ENCODE assay signal across 4 worm cellular contexts in genomic region chrIII:4223668-4224127, ce11.
TF ChIP-seq lines count a peak whose summit lies in the region.

No protein-coding gene starts in this region.

TF ChIP-seq in whole organism, L2 larva, 48 proteins besides CTCF, POLR2A, EP300 and RAD21 (continues in another document):
- peak; percentile 94 for TF ChIP-seq fos-1 (tag; optimal IDR thresholded peaks at IDR 0.05; lab: Kevin White, UChicago)
- TF ChIP-seq mab-5 (tag; optimal IDR thresholded peaks at IDR 0.05; lab: Kevin White, UChicago): peak; percentile 86
- no peak for TF ChIP-seq nhr-237 (tag; optimal IDR thresholded peaks at IDR 0.05; lab: Kevin White, UChicago)
- peak; percentile 71 for TF ChIP-seq snpc-4 (tag; optimal IDR thresholded peaks at IDR 0.05; lab: Kevin White, UChicago)
- peak; percentile 82 for TF ChIP-seq egl-27 (tag; optimal IDR thresholded peaks at IDR 0.05; lab: Kevin White, UChicago)
- TF ChIP-seq nhr-23 (tag; optimal IDR thresholded peaks at IDR 0.05; lab: Kevin White, UChicago): no peak
- peak; percentile 82 for TF ChIP-seq sem-4 (tag; optimal IDR thresholded peaks at IDR 0.05; lab: Kevin White, UChicago)
- TF ChIP-seq lin-13 (GFP tag; optimal IDR thresholded peaks at IDR 0.05; lab: Kevin White, UChicago): peak; percentile 83
- TF ChIP-seq gmeb-1 (tag; optimal IDR thresholded peaks at IDR 0.05; lab: Kevin White, UChicago): peak; percentile 35
- peak; percentile 96 for TF ChIP-seq C34F6.9 (tag; optimal IDR thresholded peaks at IDR 0.05; lab: Kevin White, UChicago)
- peak; percentile 52 for TF ChIP-seq nhr-21 (tag; optimal IDR thresholded peaks at IDR 0.05; lab: Kevin White, UChicago)
- peak; percentile 11 for TF ChIP-seq nhr-25 (tag; optimal IDR thresholded peaks at IDR 0.05; lab: Kevin White, UChicago)
- TF ChIP-seq Y55F3AM.14 (GFP tag; optimal IDR thresholded peaks at IDR 0.05; lab: Kevin White, UChicago): peak; percentile 52
- no peak for TF ChIP-seq peb-1 (tag; optimal IDR thresholded peaks at IDR 0.05; lab: Kevin White, UChicago)
- peak; percentile 95 for TF ChIP-seq F13H6.1 (tag; optimal IDR thresholded peaks at IDR 0.05; lab: Kevin White, UChicago)
- peak; percentile 84 to 91 for TF ChIP-seq mdl-1 (tag; optimal IDR thresholded peaks at IDR 0.05; lab: Kevin White, UChicago)
- TF ChIP-seq sma-9 (GFP tag; optimal IDR thresholded peaks at IDR 0.05; lab: Kevin White, UChicago): peak; percentile 83
- TF ChIP-seq sma-9 (tag; optimal IDR thresholded peaks at IDR 0.05; lab: Kevin White, UChicago): no peak
- TF ChIP-seq crh-2 (tag; optimal IDR thresholded peaks at IDR 0.05; lab: Kevin White, UChicago): peak; percentile 95
- peak; percentile 70 to 88 for TF ChIP-seq lsy-2 (tag; optimal IDR thresholded peaks at IDR 0.05; lab: Kevin White, UChicago)
- TF ChIP-seq nhr-11 (tag; optimal IDR thresholded peaks at IDR 0.05; lab: Kevin White, UChicago): peak; percentile 42
- TF ChIP-seq ztf-4 (tag; optimal IDR thresholded peaks at IDR 0.05; lab: Kevin White, UChicago): peak; percentile 84
- no peak for TF ChIP-seq ceh-16 (tag; optimal IDR thresholded peaks at IDR 0.05; lab: Kevin White, UChicago)

TF ChIP-seq in whole organism, L4 larva, 104 proteins besides CTCF, POLR2A, EP300 and RAD21 (continues in another document):
- peak; percentile 48 for TF ChIP-seq lin-38 (GFP tag; IDR thresholded peaks at IDR 0.05; lab: Robert Waterston, UW)
- TF ChIP-seq Y75B8A.6 (GFP tag; IDR thresholded peaks at IDR 0.05; lab: Robert Waterston, UW): no peak
- peak; percentile 80 for TF ChIP-seq mes-2 (tag; optimal IDR thresholded peaks at IDR 0.05; lab: Kevin White, UChicago; ENCODE audit: poor library complexity, severe bottlenecking)
- no peak for TF ChIP-seq skn-1 (tag; optimal IDR thresholded peaks at IDR 0.05; lab: Kevin White, UChicago)
- TF ChIP-seq F37D6.2 (tag; optimal IDR thresholded peaks at IDR 0.05; lab: Kevin White, UChicago): peak; percentile 65
- TF ChIP-seq unc-130 (GFP tag; optimal IDR thresholded peaks at IDR 0.05; lab: Kevin White, UChicago): no peak
- TF ChIP-seq vab-7 (GFP tag; IDR thresholded peaks at IDR 0.05; lab: Robert Waterston, UW): no peak
- no peak for TF ChIP-seq zip-2 (tag; optimal IDR thresholded peaks at IDR 0.05; lab: Kevin White, UChicago)
- TF ChIP-seq set-16 (GFP tag; IDR thresholded peaks at IDR 0.05; lab: Robert Waterston, UW): peak; percentile 60
- peak; percentile 89 for TF ChIP-seq dmd-6 (GFP tag; IDR thresholded peaks at IDR 0.05; lab: Robert Waterston, UW)
- TF ChIP-seq F26F4.8 (GFP tag; conservative IDR thresholded peaks at IDR 0.05; lab: Robert Waterston, UW): no peak
- no peak for TF ChIP-seq D1046.2 (GFP tag; IDR thresholded peaks at IDR 0.05; lab: Robert Waterston, UW)
- peak; percentile 91 for TF ChIP-seq ceh-20 (GFP tag; IDR thresholded peaks at IDR 0.05; lab: Robert Waterston, UW)
- TF ChIP-seq lin-29 (GFP tag; IDR thresholded peaks at IDR 0.05; lab: Robert Waterston, UW): no peak
- no peak for TF ChIP-seq aly-2 (tag; optimal IDR thresholded peaks at IDR 0.05; lab: Kevin White, UChicago)
- no peak for TF ChIP-seq nhr-76 (tag; optimal IDR thresholded peaks at IDR 0.05; lab: Kevin White, UChicago)
- no peak for TF ChIP-seq F49E8.2 (tag; optimal IDR thresholded peaks at IDR 0.05; lab: Kevin White, UChicago; ENCODE audit: borderline replicate concordance)
- no peak for TF ChIP-seq lin-1 (GFP tag; IDR thresholded peaks at IDR 0.05; lab: Robert Waterston, UW)
- TF ChIP-seq nhr-42 (GFP tag; IDR thresholded peaks at IDR 0.05; lab: Robert Waterston, UW): no peak
- TF ChIP-seq attf-4 (tag; optimal IDR thresholded peaks at IDR 0.05; lab: Kevin White, UChicago): no peak
- TF ChIP-seq R02D3.7 (tag; optimal IDR thresholded peaks at IDR 0.05; lab: Kevin White, UChicago): no peak
- TF ChIP-seq mxl-3 (GFP tag; optimal IDR thresholded peaks at IDR 0.05; lab: Kevin White, UChicago): peak; percentile 80
- peak in 1 of 2 experiments; percentile 99 for TF ChIP-seq unc-62 (GFP tag; optimal IDR thresholded peaks at IDR 0.05 in 1 of 2; lab: Kevin White, UChicago)
- TF ChIP-seq unc-62 (tag; optimal IDR thresholded peaks at IDR 0.05; lab: Kevin White, UChicago): no peak

TF ChIP-seq in whole organism, late embryonic, 69 proteins besides CTCF, POLR2A, EP300 and RAD21 (continues in another document):
- no peak for TF ChIP-seq ceh-6 (GFP tag; optimal IDR thresholded peaks at IDR 0.05; lab: Kevin White, UChicago)
- TF ChIP-seq sdc-2 (tag; optimal IDR thresholded peaks at IDR 0.05; lab: Kevin White, UChicago): peak; percentile 32
- TF ChIP-seq fkh-6 (tag; optimal IDR thresholded peaks at IDR 0.05; lab: Kevin White, UChicago): peak; percentile 43
- peak; percentile 86 for TF ChIP-seq unc-55 (GFP tag; optimal IDR thresholded peaks at IDR 0.05; lab: Kevin White, UChicago)
- no peak for TF ChIP-seq eyg-1 (tag; optimal IDR thresholded peaks at IDR 0.05; lab: Kevin White, UChicago)
- TF ChIP-seq unc-42 (tag; optimal IDR thresholded peaks at IDR 0.05; lab: Kevin White, UChicago): peak; percentile 84
- peak; percentile 25 for TF ChIP-seq ceh-48 (tag; optimal IDR thresholded peaks at IDR 0.05; lab: Kevin White, UChicago)
- TF ChIP-seq ceh-31 (tag; optimal IDR thresholded peaks at IDR 0.05; lab: Kevin White, UChicago): peak; percentile 87
- TF ChIP-seq hlh-15 (tag; optimal IDR thresholded peaks at IDR 0.05; lab: Kevin White, UChicago): no peak
- TF ChIP-seq gmeb-2 (tag; optimal IDR thresholded peaks at IDR 0.05; lab: Kevin White, UChicago): no peak
- TF ChIP-seq lin-11 (tag; optimal IDR thresholded peaks at IDR 0.05; lab: Kevin White, UChicago): no peak
- TF ChIP-seq ets-4 (tag; optimal IDR thresholded peaks at IDR 0.05; lab: Kevin White, UChicago): peak; percentile 57
- TF ChIP-seq pag-3 (tag; optimal IDR thresholded peaks at IDR 0.05; lab: Kevin White, UChicago; ENCODE audit: borderline replicate concordance): peak; percentile 21
- peak; percentile 62 for TF ChIP-seq hlh-30 (tag; optimal IDR thresholded peaks at IDR 0.05; lab: Kevin White, UChicago; ENCODE audit: insufficient read depth)
- no peak for TF ChIP-seq sox-2 (GFP tag; IDR thresholded peaks at IDR 0.05; lab: Robert Waterston, UW)
- TF ChIP-seq syd-9 (tag; optimal IDR thresholded peaks at IDR 0.05; lab: Kevin White, UChicago): peak; percentile 38
- TF ChIP-seq nhr-232 (tag; optimal IDR thresholded peaks at IDR 0.05; lab: Kevin White, UChicago): no peak
- TF ChIP-seq ceh-19 (GFP tag; optimal IDR thresholded peaks at IDR 0.05; lab: Kevin White, UChicago): peak; percentile 35
- peak; percentile 33 for TF ChIP-seq F13H6.1 (tag; optimal IDR thresholded peaks at IDR 0.05; lab: Kevin White, UChicago)
- TF ChIP-seq madf-2 (tag; optimal IDR thresholded peaks at IDR 0.05; lab: Kevin White, UChicago): no peak
- peak; percentile 60 for TF ChIP-seq elt-2 (tag; optimal IDR thresholded peaks at IDR 0.05; lab: Kevin White, UChicago)
- TF ChIP-seq ceh-18 (tag; optimal IDR thresholded peaks at IDR 0.05; lab: Kevin White, UChicago): peak; percentile 98
- TF ChIP-seq pha-4 (tag; optimal IDR thresholded peaks at IDR 0.05; lab: Kevin White, UChicago): no peak
- TF ChIP-seq lim-6 (tag; optimal IDR thresholded peaks at IDR 0.05; lab: Kevin White, UChicago): peak; percentile 8
- TF ChIP-seq ttx-3 (tag; optimal IDR thresholded peaks at IDR 0.05; lab: Kevin White, UChicago): no peak
- TF ChIP-seq unc-86 (tag; optimal IDR thresholded peaks at IDR 0.05; lab: Kevin White, UChicago): no peak
- no peak for TF ChIP-seq ceh-45 (GFP tag; IDR thresholded peaks at IDR 0.05; lab: Robert Waterston, UW)

TF ChIP-seq in whole organism, mixed stage, embryonic, 35 proteins besides CTCF, POLR2A, EP300 and RAD21 (continues in another document):
- TF ChIP-seq snpc-4 (tag; optimal IDR thresholded peaks at IDR 0.05; lab: Kevin White, UChicago) (no peak), mep-1 (tag; optimal IDR thresholded peaks at IDR 0.05; lab: Kevin White, UChicago) (peak; percentile 87), lin-32 (GFP tag; optimal IDR thresholded peaks at IDR 0.05; lab: Kevin White, UChicago) (no peak), M03D4.4 (tag; optimal IDR thresholded peaks at IDR 0.05; lab: Kevin White, UChicago) (peak; percentile 19), sem-2 (GFP tag; optimal IDR thresholded peaks at IDR 0.05; lab: Kevin White, UChicago) (no peak), mab-5 (tag; optimal IDR thresholded peaks at IDR 0.05; lab: Kevin White, UChicago) (no peak), unc-120 (tag; optimal IDR thresholded peaks at IDR 0.05; lab: Kevin White, UChicago; ENCODE audit: poor library complexity, severe bottlenecking) (peak; percentile 94), nhr-2 (tag; optimal IDR thresholded peaks at IDR 0.05; lab: Kevin White, UChicago) (no peak), sptf-1 (tag; optimal IDR thresholded peaks at IDR 0.05; lab: Kevin White, UChicago) (peak; percentile 41), ces-1 (GFP tag; optimal IDR thresholded peaks at IDR 0.05; lab: Kevin White, UChicago) (peak; percentile 83), ceh-39 (tag; optimal IDR thresholded peaks at IDR 0.05; lab: Kevin White, UChicago) (no peak), nhr-12 (tag; optimal IDR thresholded peaks at IDR 0.05; lab: Kevin White, UChicago) (no peak), zip-8 (tag; optimal IDR thresholded peaks at IDR 0.05; lab: Kevin White, UChicago) (no peak), bed-3 (GFP tag; optimal IDR thresholded peaks at IDR 0.05; lab: Kevin White, UChicago) (no peak), ceh-43 (GFP tag; optimal IDR thresholded peaks at IDR 0.05; lab: Kevin White, UChicago) (no peak), nhr-28 (tag; optimal IDR thresholded peaks at IDR 0.05; lab: Kevin White, UChicago) (no peak), ham-2 (GFP tag; optimal IDR thresholded peaks at IDR 0.05; lab: Kevin White, UChicago) (peak; percentile 71), elt-1 (tag; optimal IDR thresholded peaks at IDR 0.05; lab: Kevin White, UChicago; ENCODE audit: borderline replicate concordance, insufficient read depth) (no peak), nhr-76 (tag; optimal IDR thresholded peaks at IDR 0.05; lab: Kevin White, UChicago) (no peak), lin-13 (tag; optimal IDR thresholded peaks at IDR 0.05; lab: Kevin White, UChicago) (no peak), pha-4 (tag; optimal IDR thresholded peaks at IDR 0.05; lab: Kevin White, UChicago) (peak; percentile 9), lsy-2 (tag; optimal IDR thresholded peaks at IDR 0.05; lab: Kevin White, UChicago) (peak; percentile 42), mls-2 (tag; optimal IDR thresholded peaks at IDR 0.05; lab: Kevin White, UChicago) (peak; percentile 61), tbx-8 (GFP tag; optimal IDR thresholded peaks at IDR 0.05; lab: Kevin White, UChicago) (peak; percentile 24), ceh-83 (GFP tag; optimal IDR thresholded peaks at IDR 0.05; lab: Kevin White, UChicago) (no peak), flh-1 (GFP tag; optimal IDR thresholded peaks at IDR 0.05; lab: Kevin White, UChicago) (no peak), cnd-1 (tag; optimal IDR thresholded peaks at IDR 0.05; lab: Kevin White, UChicago) (no peak), unc-39 (tag; optimal IDR thresholded peaks at IDR 0.05; lab: Kevin White, UChicago) (no peak), elt-3 (tag; optimal IDR thresholded peaks at IDR 0.05; lab: Kevin White, UChicago) (no peak), hlh-1 (tag; optimal IDR thresholded peaks at IDR 0.05; lab: Kevin White, UChicago) (peak; percentile 68)
